Fruit fly (Drosophila melanogaster) whole organism, embryonic: ENCODE measurements around the gene ghi.

Source experiments
- Antp ChIP-seq: fragments of 200-800 bp; sonication (Bioruptor generic); optimal IDR thresholded peaks from 3 replicates; lab custom pipeline; 2016; ENCODE audit warnings: missing biosample characterization, missing genetic modification characterization
- CG12236 ChIP-seq: fragments of 200-800 bp; sonication (Bioruptor generic); optimal IDR thresholded peaks from 2 replicates; lab custom pipeline; 2016; ENCODE audit warnings: missing biosample characterization, missing genetic modification characterization
- CG13123 ChIP-seq: fragments of 200-800 bp; sonication (Bioruptor generic); optimal IDR thresholded peaks from 2 replicates; lab custom pipeline; 2016; ENCODE audit warnings: missing biosample characterization, missing genetic modification characterization
- CG13894 ChIP-seq: fragments of 200-800 bp; sonication (Bioruptor generic); optimal IDR thresholded peaks from 3 replicates; lab custom pipeline; 2018; ENCODE audit warnings: missing biosample characterization, mild to moderate bottlenecking, missing genetic modification characterization, moderate library complexity
- CG1603 ChIP-seq: fragments of 200-800 bp; sonication (Bioruptor generic); optimal IDR thresholded peaks from 2 replicates; lab custom pipeline; 2019; ENCODE audit warnings: missing biosample characterization, mild to moderate bottlenecking, missing genetic modification characterization, moderate library complexity
- CG17361 ChIP-seq: fragments of 200-800 bp; sonication (Bioruptor generic); IDR thresholded peaks from 3 replicates; pipeline ENCODE4 v1.3.6; 2022; ENCODE audit warnings: missing biosample characterization, missing genetic modification characterization
- CG17802 ChIP-seq: fragments of 200-800 bp; sonication (Bioruptor generic); optimal IDR thresholded peaks from 2 replicates; lab custom pipeline; 2018; ENCODE audit warnings: missing biosample characterization, mild to moderate bottlenecking, missing genetic modification characterization, moderate library complexity
- CG2889 ChIP-seq: fragments of 200-800 bp; sonication (Bioruptor generic); IDR thresholded peaks from 3 replicates; pipeline ENCODE4 v1.3.6; 2022; ENCODE audit warnings: missing biosample characterization, missing genetic modification characterization
- CG3838 ChIP-seq: fragments of 200-800 bp; sonication (Bioruptor generic); optimal IDR thresholded peaks from 3 replicates; lab custom pipeline; 2016; ENCODE audit warnings: missing biosample characterization, missing genetic modification characterization
- CG4282 ChIP-seq: fragments of 200-800 bp; sonication (Bioruptor generic); optimal IDR thresholded peaks from 2 replicates; lab custom pipeline; 2016; ENCODE audit warnings: missing biosample characterization, missing genetic modification characterization
- CG4424 ChIP-seq: fragments of 200-800 bp; sonication (Bioruptor generic); optimal IDR thresholded peaks from 3 replicates; lab custom pipeline; 2016; ENCODE audit warnings: missing biosample characterization, missing genetic modification characterization
- CG6765 ChIP-seq: fragments of 200-800 bp; sonication (Bioruptor generic); optimal IDR thresholded peaks from 3 replicates; lab custom pipeline; 2017; ENCODE audit warnings: missing biosample characterization, mild to moderate bottlenecking, missing genetic modification characterization
- CG7271 ChIP-seq: fragments of 200-800 bp; sonication (Bioruptor generic); optimal IDR thresholded peaks from 2 replicates; lab custom pipeline; 2018; ENCODE audit warnings: missing biosample characterization, mild to moderate bottlenecking, missing genetic modification characterization, moderate library complexity
- CG7987 ChIP-seq: fragments of 200-800 bp; sonication (Bioruptor generic); optimal IDR thresholded peaks from 2 replicates; lab custom pipeline; 2018; ENCODE audit warnings: missing biosample characterization, mild to moderate bottlenecking, missing genetic modification characterization, moderate library complexity
- CG9215 ChIP-seq: fragments of 200-800 bp; sonication (Bioruptor generic); IDR thresholded peaks from 2 replicates; pipeline ENCODE4 v1.3.6; 2022; ENCODE audit warnings: missing biosample characterization, missing genetic modification characterization
- Dek ChIP-seq: fragments of 200-800 bp; sonication (Bioruptor generic); optimal IDR thresholded peaks from 3 replicates; lab custom pipeline; 2019; ENCODE audit warnings: missing biosample characterization, mild to moderate bottlenecking, missing genetic modification characterization, moderate library complexity
- Fer2 ChIP-seq: fragments of 200-800 bp; sonication (Bioruptor generic); optimal IDR thresholded peaks from 2 replicates; lab custom pipeline; 2018; ENCODE audit warnings: missing biosample characterization, mild to moderate bottlenecking, missing genetic modification characterization, moderate library complexity
- H2.0 ChIP-seq: fragments of 200-800 bp; sonication (Bioruptor generic); IDR thresholded peaks from 2 replicates; pipeline ENCODE4 v1.3.6; 2022; ENCODE audit warnings: missing biosample characterization, missing genetic modification characterization
- HLH4C ChIP-seq: fragments of 200-800 bp; sonication (Bioruptor generic); IDR thresholded peaks from 3 replicates; pipeline ENCODE4 v1.3.6; 2022; ENCODE audit warnings: missing biosample characterization, missing genetic modification characterization; ENCODE audit not compliant: partially characterized antibody
- Hand ChIP-seq: fragments of 200-800 bp; sonication (Bioruptor generic); optimal IDR thresholded peaks from 2 replicates; lab custom pipeline; 2017; ENCODE audit warnings: mild to moderate bottlenecking, missing biosample characterization, missing genetic modification reagents, missing genetic modification characterization
- Hmr ChIP-seq: fragments of 200-800 bp; sonication (Bioruptor generic); optimal IDR thresholded peaks from 3 replicates; lab custom pipeline; 2017; ENCODE audit warnings: mild to moderate bottlenecking, missing biosample characterization, missing genetic modification reagents, missing genetic modification characterization
- Hr3 ChIP-seq: fragments of 200-800 bp; sonication (Bioruptor generic); optimal IDR thresholded peaks from 3 replicates; lab custom pipeline; 2016; ENCODE audit warnings: missing biosample characterization, missing genetic modification characterization
- Hr51 ChIP-seq, 2 experiments: fragments of 200-800 bp; sonication (Bioruptor generic); optimal IDR thresholded peaks; 2 replicates in 1 of 2; 3 replicates in 1 of 2; lab custom pipeline; 2016 to 2018; ENCODE audit warnings: missing biosample characterization in 2 of 2, missing genetic modification characterization in 2 of 2, mild to moderate bottlenecking in 1 of 2, moderate library complexity in 1 of 2
- Mad ChIP-seq: fragments of 200-800 bp; sonication (Bioruptor generic); optimal IDR thresholded peaks from 2 replicates; lab custom pipeline; 2016; ENCODE audit warnings: missing biosample characterization, missing genetic modification characterization
- Rfx ChIP-seq: fragments of 200-800 bp; sonication (Bioruptor generic); IDR thresholded peaks from 2 replicates; pipeline ENCODE4 v1.3.6; 2022; ENCODE audit warnings: missing biosample characterization, missing genetic modification characterization
- Six4 ChIP-seq: fragments of 200-800 bp; sonication (Bioruptor generic); optimal IDR thresholded peaks from 2 replicates; lab custom pipeline; 2016; ENCODE audit warnings: missing biosample characterization, missing genetic modification characterization
- Stat92E ChIP-seq, 3 experiments: fragments of >200 bp in 2 of 3; fragments of 200-800 bp in 1 of 3; sonication (Bioruptor generic) in 1 of 3; optimal IDR thresholded peaks; 2 replicates each; lab custom pipeline; 2017 to 2019; ENCODE audit warnings: missing biosample characterization in 3 of 3, missing genetic modification characterization in 3 of 3, mild to moderate bottlenecking in 1 of 3, moderate library complexity in 1 of 3
- Xrp1 ChIP-seq: fragments of 200-800 bp; sonication (Bioruptor generic); IDR thresholded peaks from 2 replicates; pipeline ENCODE4 v1.3.6; 2022; ENCODE audit warnings: missing biosample characterization, missing genetic modification characterization
- caup ChIP-seq: fragments of 200-800 bp; sonication (Bioruptor generic); optimal IDR thresholded peaks from 3 replicates; lab custom pipeline; 2017; ENCODE audit warnings: missing biosample characterization, mild to moderate bottlenecking, missing genetic modification characterization, moderate library complexity; ENCODE audit not compliant: severe bottlenecking
- chm ChIP-seq: fragments of 200-800 bp; sonication (Bioruptor generic); IDR thresholded peaks from 2 replicates; pipeline ENCODE4 v1.3.6; 2022; ENCODE audit warnings: missing biosample characterization, missing genetic modification characterization
- crc ChIP-seq: fragments of 200-800 bp; sonication (Bioruptor generic); optimal IDR thresholded peaks from 2 replicates; lab custom pipeline; 2016; ENCODE audit warnings: missing biosample characterization, missing genetic modification characterization
- esg ChIP-seq: fragments of 200-800 bp; sonication (Bioruptor generic); conservative IDR thresholded peaks from 2 replicates; pipeline ENCODE4 v1.3.6; 2022; ENCODE audit warnings: missing biosample characterization, missing genetic modification characterization
- ewg ChIP-seq: fragments of 200-800 bp; sonication (Bioruptor generic); optimal IDR thresholded peaks from 3 replicates; lab custom pipeline; 2017; ENCODE audit warnings: mild to moderate bottlenecking, missing biosample characterization, missing genetic modification reagents, missing genetic modification characterization
- fd64A ChIP-seq: fragments of 200-800 bp; sonication (Bioruptor generic); optimal IDR thresholded peaks from 3 replicates; lab custom pipeline; 2018; ENCODE audit warnings: missing biosample characterization, mild to moderate bottlenecking, missing genetic modification characterization
- gcm2 ChIP-seq: fragments of 200-800 bp; sonication (Bioruptor generic); optimal IDR thresholded peaks from 2 replicates; lab custom pipeline; 2016; ENCODE audit warnings: missing biosample characterization, missing genetic modification characterization
- gfzf ChIP-seq: fragments of 200-800 bp; sonication (Bioruptor generic); optimal IDR thresholded peaks from 2 replicates; lab custom pipeline; 2016; ENCODE audit warnings: missing biosample characterization, mild to moderate bottlenecking, missing genetic modification characterization, moderate library complexity
- klu ChIP-seq: fragments of 200-800 bp; sonication (Bioruptor generic); IDR thresholded peaks from 2 replicates; pipeline ENCODE4 v1.3.6; 2022; ENCODE audit warnings: missing biosample characterization, missing genetic modification characterization
- kni ChIP-seq: fragments of 200-800 bp; sonication (Bioruptor generic); optimal IDR thresholded peaks from 3 replicates; lab custom pipeline; 2017; ENCODE audit warnings: mild to moderate bottlenecking, missing biosample characterization, missing genetic modification reagents, missing genetic modification characterization
- maf-S ChIP-seq: fragments of 200-800 bp; sonication (Bioruptor generic); optimal IDR thresholded peaks from 2 replicates; lab custom pipeline; 2016; ENCODE audit warnings: missing biosample characterization, missing genetic modification characterization
- nerfin-1 ChIP-seq: fragments of 200-800 bp; sonication (Bioruptor generic); optimal IDR thresholded peaks from 3 replicates; lab custom pipeline; 2019; ENCODE audit warnings: missing biosample characterization, mild to moderate bottlenecking, missing genetic modification characterization, moderate library complexity
- org-1 ChIP-seq: fragments of 200-800 bp; sonication (Bioruptor generic); optimal IDR thresholded peaks from 2 replicates; lab custom pipeline; 2017; ENCODE audit warnings: missing biosample characterization, missing genetic modification characterization
- phol ChIP-seq: fragments of 200-800 bp; sonication (Bioruptor generic); optimal IDR thresholded peaks from 3 replicates; lab custom pipeline; 2018; ENCODE audit warnings: missing biosample characterization, mild to moderate bottlenecking, missing genetic modification characterization, moderate library complexity
- sim ChIP-seq: fragments of 200-800 bp; sonication (Bioruptor generic); IDR thresholded peaks from 2 replicates; pipeline ENCODE4 v1.3.6; 2022; ENCODE audit warnings: missing biosample characterization, missing genetic modification characterization
- sima ChIP-seq: fragments of 200-800 bp; sonication (Bioruptor generic); optimal IDR thresholded peaks from 2 replicates; lab custom pipeline; 2016; ENCODE audit warnings: missing biosample characterization, missing genetic modification characterization
- trh ChIP-seq: fragments of 200-800 bp; sonication (Bioruptor generic); optimal IDR thresholded peaks from 2 replicates; lab custom pipeline; 2016; ENCODE audit warnings: missing biosample characterization, missing genetic modification characterization
- twi ChIP-seq: fragments of 200-800 bp; optimal IDR thresholded peaks from 2 replicates; lab custom pipeline; 2019; ENCODE audit warnings: missing biosample characterization, mild to moderate bottlenecking, missing genetic modification characterization, moderate library complexity
- usp ChIP-seq: fragments of >200 bp; optimal IDR thresholded peaks from 2 replicates; lab custom pipeline; 2017; ENCODE audit warnings: missing biosample characterization, missing genetic modification characterization
- vvl ChIP-seq: fragments of 200-800 bp; sonication (Bioruptor generic); IDR thresholded peaks from 2 replicates; pipeline ENCODE4 v1.3.6; 2022; ENCODE audit warnings: missing biosample characterization, missing genetic modification characterization
- wdn ChIP-seq: fragments of 200-800 bp; sonication (Bioruptor generic); IDR thresholded peaks from 2 replicates; pipeline ENCODE4 v1.3.6; 2022; ENCODE audit warnings: missing biosample characterization, missing genetic modification characterization
- yki ChIP-seq: fragments of >200 bp; optimal IDR thresholded peaks from 3 replicates; lab custom pipeline; 2018

The ghi gene

DNA sequence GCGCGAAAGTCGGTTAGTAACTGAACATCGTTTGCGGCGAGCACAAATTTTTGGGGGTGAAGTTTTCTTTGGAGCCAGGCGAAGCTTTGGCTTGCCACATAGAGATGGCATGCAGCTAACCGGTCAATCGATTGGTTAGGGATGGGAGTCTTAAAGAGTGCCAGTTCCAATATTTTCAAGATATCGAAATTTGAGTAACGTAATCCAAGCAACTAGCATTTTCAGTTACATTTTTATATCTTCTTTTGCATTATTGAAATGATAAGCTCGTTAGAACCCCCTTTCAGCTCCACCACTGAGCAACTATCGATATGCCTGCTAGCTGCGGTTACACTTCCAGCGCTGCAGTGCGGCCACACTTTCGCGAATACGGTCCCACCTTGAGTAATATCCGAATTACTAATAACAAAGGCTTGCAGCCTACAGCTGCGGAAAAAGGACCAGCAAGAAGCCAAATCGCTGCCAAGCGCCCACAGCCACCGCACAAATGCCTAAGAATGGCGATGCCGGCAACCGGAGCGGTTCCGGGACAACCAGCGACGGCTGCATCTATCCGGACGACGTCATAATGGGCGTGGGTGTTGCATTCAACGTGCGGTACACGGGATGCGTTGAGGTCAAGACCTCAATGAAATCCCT lies 24.9 kb upstream of the ghi start, which contains the start of the genes Atat and Shc (continued):
- TF ChIP-seq Six4 (GFP tag; lab: Kevin White, UChicago) (peak; percentile 99), CG1603 (tag; lab: Kevin White, UChicago) (peak; percentile 98), ewg (GFP tag; lab: Kevin White, UChicago) (peak; percentile 98), Hr51 (GFP tag; optimal IDR thresholded peaks at IDR 0.05; lab: Kevin White, UChicago) (peak; percentile 97 to 100), vvl (peak; percentile 99), CG7987 (GFP tag; lab: Kevin White, UChicago) (peak; percentile 95), HLH4C (GFP tag; lab: Robert Waterston, UW) (peak; percentile 87), org-1 (GFP tag; lab: Kevin White, UChicago) (peak; percentile 96), gfzf (GFP tag; lab: Kevin White, UChicago) (peak; percentile 89), CG7271 (tag; lab: Kevin White, UChicago) (peak; percentile 96), sima (GFP tag; lab: Kevin White, UChicago) (peak; percentile 98), Hr3 (peak; percentile 100), Dek (tag; lab: Kevin White, UChicago) (peak; percentile 99), Rfx (GFP tag; lab: Robert Waterston, UW) (peak; percentile 100), Stat92E (GFP tag; optimal IDR thresholded peaks at IDR 0.05; lab: Kevin White, UChicago) (peak in 1 of 3 experiments; percentile 90), yki (no peak), CG9215 (GFP tag; lab: Robert Waterston, UW) (peak; percentile 100), maf-S (GFP tag; lab: Kevin White, UChicago) (peak; percentile 99), nerfin-1 (tag; lab: Kevin White, UChicago) (peak; percentile 95), CG4424 (GFP tag; lab: Kevin White, UChicago) (peak; percentile 99), esg (peak; percentile 100), caup (GFP tag; lab: Kevin White, UChicago) (peak; percentile 99), trh (GFP tag; lab: Kevin White, UChicago) (peak; percentile 99), Xrp1 (peak; percentile 99), chm (peak; percentile 99), CG13123 (GFP tag; lab: Kevin White, UChicago) (peak; percentile 99), usp (GFP tag; lab: Kevin White, UChicago) (no peak), Mad (GFP tag; lab: Kevin White, UChicago) (peak; percentile 99), kni (GFP tag; lab: Kevin White, UChicago) (peak; percentile 85), Hmr (GFP tag; lab: Kevin White, UChicago) (peak; percentile 99), phol (tag; lab: Kevin White, UChicago) (peak; percentile 99), Antp (GFP tag; lab: Kevin White, UChicago) (peak; percentile 100), CG17361 (peak; percentile 98), H2.0 (GFP tag; lab: Robert Waterston, UW) (peak; percentile 99), Hand (peak; percentile 93), wdn (GFP tag; lab: Robert Waterston, UW) (peak; percentile 99), klu (peak; percentile 100), gcm2 (GFP tag; lab: Kevin White, UChicago) (peak; percentile 97), sim (GFP tag; lab: Robert Waterston, UW) (peak; percentile 95), Fer2 (tag; lab: Kevin White, UChicago) (peak; percentile 99), CG3838 (GFP tag; lab: Kevin White, UChicago) (peak; percentile 97), CG17802 (tag; lab: Kevin White, UChicago) (peak; percentile 93), twi (tag; lab: Kevin White, UChicago) (peak; percentile 96), CG6765 (peak; percentile 93), CG4282 (peak; percentile 100), fd64A (GFP tag; lab: Kevin White, UChicago) (peak; percentile 89), CG12236 (GFP tag; lab: Kevin White, UChicago) (peak; percentile 98), CG13894 (tag; lab: Kevin White, UChicago) (peak; percentile 99), CG2889 (peak; percentile 100), crc (GFP tag; lab: Kevin White, UChicago) (peak; percentile 98)
